Worm (Caenorhabditis elegans): ENCODE results near the gene cpt-4.

The cpt-4 gene

ce11 chrV:5040925-5041324, 13.4 kb upstream of the cpt-4 start, which contains the start of gene K11D12.8:
TSS of gene K11D12.8 (minus strand) at chrV:5041001.
- TF ChIP-seq hmg-11 (tag; optimal IDR thresholded peaks at IDR 0.05) (no peak), snpc-4 (tag; optimal IDR thresholded peaks at IDR 0.05) (no peak), skn-1 (tag; optimal IDR thresholded peaks at IDR 0.05) (no peak), ceh-28 (tag; optimal IDR thresholded peaks at IDR 0.05) (no peak)

ce11 chrV:5039559-5039958, 12.0 kb upstream of the cpt-4 start, which contains the start of gene K11D12.11:
TSS of gene K11D12.11 (minus strand) at chrV:5039600.
- TF ChIP-seq ztf-11 (tag; optimal IDR thresholded peaks at IDR 0.05), result no peak
- TF ChIP-seq nhr-43 (tag; optimal IDR thresholded peaks at IDR 0.05; ENCODE audit: poor library complexity, severe bottlenecking), result no peak
- TF ChIP-seq nhr-23 (tag; optimal IDR thresholded peaks at IDR 0.05), result no peak
- TF ChIP-seq nhr-67 (tag; optimal IDR thresholded peaks at IDR 0.05), result no peak
- no peak for TF ChIP-seq fos-1 (tag; optimal IDR thresholded peaks at IDR 0.05)
- TF ChIP-seq jun-1 (tag; optimal IDR thresholded peaks at IDR 0.05), result no peak
- no peak for TF ChIP-seq aly-2 (tag; optimal IDR thresholded peaks at IDR 0.05)
- no peak for TF ChIP-seq zag-1 (tag; optimal IDR thresholded peaks at IDR 0.05)
- TF ChIP-seq tbx-2 (tag; optimal IDR thresholded peaks at IDR 0.05), result no peak
- no peak for TF ChIP-seq lin-15B (tag; optimal IDR thresholded peaks at IDR 0.05)
- TF ChIP-seq unc-62 (GFP tag; optimal IDR thresholded peaks at IDR 0.05), result no peak

- peak; percentile 60 for TF ChIP-seq nhr-25 (tag; optimal IDR thresholded peaks at IDR 0.05)
- TF ChIP-seq aly-2 (tag; optimal IDR thresholded peaks at IDR 0.05), result no peak
Observed at ce11 chrV:5038449-5038848, 10.9 kb upstream of the cpt-4 start.

- TF ChIP-seq snpc-4 (tag; optimal IDR thresholded peaks at IDR 0.05) (no peak), zag-1 (tag; optimal IDR thresholded peaks at IDR 0.05) (no peak), ama-1 (optimal IDR thresholded peaks at IDR 0.05) (no peak), pqm-1 (tag; optimal IDR thresholded peaks at IDR 0.05) (no peak), nhr-28 (tag; optimal IDR thresholded peaks at IDR 0.05) (no peak), nfya-1 (tag; optimal IDR thresholded peaks at IDR 0.05; ENCODE audit: insufficient read depth) (no peak), jun-1 (tag; optimal IDR thresholded peaks at IDR 0.05) (no peak), ceh-28 (tag; optimal IDR thresholded peaks at IDR 0.05) (no peak), nhr-77 (tag; optimal IDR thresholded peaks at IDR 0.05) (no peak), fos-1 (tag; optimal IDR thresholded peaks at IDR 0.05) (no peak), ZK546.5 (tag; optimal IDR thresholded peaks at IDR 0.05) (no peak), lsy-12 (tag; optimal IDR thresholded peaks at IDR 0.05) (no peak), R02D3.7 (tag; optimal IDR thresholded peaks at IDR 0.05) (no peak), ceh-9 (tag; optimal IDR thresholded peaks at IDR 0.05) (no peak), unc-62 (GFP tag; optimal IDR thresholded peaks at IDR 0.05) (no peak), eor-1 (tag; optimal IDR thresholded peaks at IDR 0.05) (no peak), egl-5 (tag; optimal IDR thresholded peaks at IDR 0.05) (no peak)
Observed at ce11 chrV:5036364-5036763, 8.8 kb upstream of the cpt-4 start, which contains the start of gene K11D12.7. TSS of gene K11D12.7 (minus strand) at chrV:5036464.

- TF ChIP-seq pqm-1 (tag; optimal IDR thresholded peaks at IDR 0.05), result no peak
- TF ChIP-seq nhr-43 (tag; optimal IDR thresholded peaks at IDR 0.05; ENCODE audit: poor library complexity, severe bottlenecking), result no peak
- TF ChIP-seq mml-1 (tag; optimal IDR thresholded peaks at IDR 0.05), result no peak
- no peak for TF ChIP-seq ceh-82 (tag; optimal IDR thresholded peaks at IDR 0.05)
- no peak for TF ChIP-seq nhr-67 (tag; optimal IDR thresholded peaks at IDR 0.05)
- no peak for TF ChIP-seq nhr-28 (tag; optimal IDR thresholded peaks at IDR 0.05)
- no peak for TF ChIP-seq nhr-76 (tag; optimal IDR thresholded peaks at IDR 0.05)
- TF ChIP-seq elt-3 (tag; optimal IDR thresholded peaks at IDR 0.05), result no peak
- TF ChIP-seq ceh-16 (tag; optimal IDR thresholded peaks at IDR 0.05), result no peak
- TF ChIP-seq mdl-1 (tag; optimal IDR thresholded peaks at IDR 0.05), result no peak
- TF ChIP-seq nhr-12 (tag; optimal IDR thresholded peaks at IDR 0.05), result no peak
Observed at ce11 chrV:5035058-5035457, 7.5 kb upstream of the cpt-4 start, which contains the start of gene K11D12.6. TSS of gene K11D12.6 (minus strand) at chrV:5035158.

ce11 chrV:5033099-5033498, 5.6 kb upstream of the cpt-4 start, which contains the start of gene K11D12.13:
TSS of gene K11D12.13 (plus strand) at chrV:5033399.
- no peak for TF ChIP-seq daf-12 (tag; optimal IDR thresholded peaks at IDR 0.05)
- no peak for TF ChIP-seq unc-62 (GFP tag; optimal IDR thresholded peaks at IDR 0.05)
- TF ChIP-seq R02D3.7 (tag; optimal IDR thresholded peaks at IDR 0.05), result no peak
- TF ChIP-seq sea-2 (GFP tag; optimal IDR thresholded peaks at IDR 0.05), result no peak
- no peak for TF ChIP-seq nhr-12 (tag; optimal IDR thresholded peaks at IDR 0.05)
- TF ChIP-seq ztf-4 (tag; optimal IDR thresholded peaks at IDR 0.05), result no peak
- TF ChIP-seq nhr-11 (tag; optimal IDR thresholded peaks at IDR 0.05), result no peak
- TF ChIP-seq elt-3 (tag; optimal IDR thresholded peaks at IDR 0.05), result no peak

Data from whole organism, L3 larva.